Worm (Caenorhabditis elegans): ENCODE results near the gene M02D8.5.

DNA sequence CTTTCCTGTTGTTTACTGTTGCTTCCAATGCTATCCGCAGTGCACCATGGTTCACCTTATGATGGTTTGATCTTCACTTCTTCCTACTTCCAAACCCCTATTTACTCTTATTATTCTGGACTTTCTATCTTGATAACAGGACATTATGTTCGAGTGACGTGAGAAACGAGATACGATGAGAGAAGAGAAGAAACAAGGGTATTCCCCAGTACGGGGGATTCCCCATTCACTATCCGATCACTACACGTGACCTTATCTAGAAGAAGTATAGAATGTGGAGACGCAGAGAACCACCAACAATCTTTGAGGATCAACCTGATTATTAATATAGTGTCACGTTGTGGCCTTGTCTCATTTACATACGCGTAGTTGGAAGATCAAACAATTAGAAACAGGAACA is 8.9 kb downstream of the M02D8.5 start:
- TF ChIP-seq him-1 (tag; optimal IDR thresholded peaks at IDR 0.05) = no peak
- TF ChIP-seq W03F9.2 (tag; optimal IDR thresholded peaks at IDR 0.05) = no peak
- TF ChIP-seq dao-5 (tag; optimal IDR thresholded peaks at IDR 0.05) = no peak
